Worm (Caenorhabditis elegans) whole organism, early embryonic: Measurements from ENCODE around the gene nhr-148.

ENCODE experiments used
- F13C5.2 ChIP-seq: sonication (generic microtip); optimal IDR thresholded peaks from 2 replicates; lab custom pipeline; 2017; ENCODE audit warnings: mild to moderate bottlenecking, missing genetic modification characterization, inconsistent platforms, missing compliant biosample characterization
- ama-1 ChIP-seq: fragments of 150-350 bp; optimal IDR thresholded peaks from 2 replicates; lab custom pipeline; 2014
- ceh-36 ChIP-seq: sonication (generic microtip); optimal IDR thresholded peaks from 2 replicates; lab custom pipeline; 2016; ENCODE audit warnings: missing genetic modification characterization, inconsistent platforms, missing compliant biosample characterization
- hmbx-1 ChIP-seq: sonication (generic microtip); optimal IDR thresholded peaks from 2 replicates; lab custom pipeline; 2016; ENCODE audit warnings: mild to moderate bottlenecking, missing genetic modification characterization, missing compliant biosample characterization
- pes-1 ChIP-seq: fragments of 200-800 bp; sonication (Bioruptor generic); IDR thresholded peaks from 2 replicates; pipeline ENCODE4 v1.3.6; 2022; ENCODE audit warnings: missing genetic modification reagents, missing genetic modification characterization, missing compliant biosample characterization
- tbx-11 ChIP-seq: fragments of 200-800 bp; sonication (Bioruptor generic); IDR thresholded peaks from 2 replicates; pipeline ENCODE4 v1.3.6; 2022; ENCODE audit warnings: missing genetic modification characterization, missing compliant biosample characterization
- tbx-37 ChIP-seq: fragments of 200-800 bp; sonication (Bioruptor generic); conservative IDR thresholded peaks from 2 replicates; pipeline ENCODE4 v1.3.6; 2022; ENCODE audit warnings: missing genetic modification reagents, missing genetic modification characterization, missing compliant biosample characterization

ce11 chrV:7364951-7365350, 23.0 kb downstream of the nhr-148 start, which contains the start of gene exc-13:
- TF ChIP-seq F13C5.2 = no peak
- no peak for TF ChIP-seq ama-1 (lab: Kevin White, UChicago)
- TF ChIP-seq tbx-11 (GFP tag; lab: Robert Waterston, UW) = no peak
- TF ChIP-seq pes-1 = no peak
- TF ChIP-seq tbx-37 (GFP tag; lab: Robert Waterston, UW) = no peak
- no peak for TF ChIP-seq ceh-36 (tag; lab: Kevin White, UChicago)
- no peak for TF ChIP-seq hmbx-1 (tag; lab: Kevin White, UChicago)
